Worm (Caenorhabditis elegans): Measurements from ENCODE around the gene F15G9.6.
"Not testable (repeated sequence)": the region's sequence is repeated elsewhere in the genome, so short reads cannot be mapped to it uniquely, and the experiment has no call there.

The F15G9.6 gene

DNA sequence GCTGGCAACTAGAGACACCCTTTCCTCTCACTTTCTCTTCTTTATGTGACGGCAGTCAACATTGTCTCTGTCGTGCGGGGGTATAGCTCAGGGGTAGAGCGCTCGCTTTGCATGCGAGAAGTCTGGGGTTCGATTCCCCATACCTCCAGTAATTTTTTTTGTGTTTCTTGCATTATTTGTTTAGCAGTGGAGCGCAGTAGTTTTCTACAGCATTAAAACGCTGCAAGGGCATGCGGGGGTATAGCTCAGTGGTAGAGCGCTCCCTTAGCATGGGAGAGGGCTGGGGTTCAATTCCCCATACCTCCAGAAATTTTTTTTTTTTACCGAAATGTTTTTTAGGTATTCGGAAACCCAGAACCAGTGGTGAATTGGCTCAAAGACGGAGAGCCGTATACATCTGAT is 34.0 kb downstream of the F15G9.6 start (continued):
- TF ChIP-seq mxl-1 (tag; optimal IDR thresholded peaks at IDR 0.05) (peak; percentile 95), Y67H2A.10 (GFP tag; conservative IDR thresholded peaks at IDR 0.05) (peak; percentile 80; the same call in 1 of the 2 replicates), tbp1 (GFP tag; optimal IDR thresholded peaks at IDR 0.05) (peak; percentile 98), lin-54 (GFP tag; optimal IDR thresholded peaks at IDR 0.05) (peak; percentile 79), bed-1 (GFP tag; IDR thresholded peaks at IDR 0.05) (peak; percentile 96), ceh-79 (tag; optimal IDR thresholded peaks at IDR 0.05) (peak; percentile 93), atf-7 (tag; optimal IDR thresholded peaks at IDR 0.05) (peak; percentile 87), nfya-2 (GFP tag; IDR thresholded peaks at IDR 0.05) (0 out of 2 replicates have a peak, but pooled peaks have one; percentile 76), madf-6 (GFP tag; IDR thresholded peaks at IDR 0.05) (peak; percentile 80), aptf-3 (GFP tag; IDR thresholded peaks at IDR 0.05) (peak; percentile 98), hlh-12 (tag; optimal IDR thresholded peaks at IDR 0.05) (peak; percentile 91), akir-1 (GFP tag; optimal IDR thresholded peaks at IDR 0.05) (peak; percentile 84), T26A5.8 (tag; optimal IDR thresholded peaks at IDR 0.05) (peak; percentile 97), unc-130 (GFP tag; optimal IDR thresholded peaks at IDR 0.05) (peak; percentile 87), pbrm-1 (GFP tag; IDR thresholded peaks at IDR 0.05) (peak; percentile 97), K11D2.4 (GFP tag; IDR thresholded peaks at IDR 0.05) (peak; percentile 94), ama-1 (GFP tag; optimal IDR thresholded peaks at IDR 0.05) (peak in 1 of 2 experiments; percentile 83), Y79H2A.3 (GFP tag; conservative IDR thresholded peaks at IDR 0.05) (peak; percentile 85), egl-44 (GFP tag; IDR thresholded peaks at IDR 0.05) (peak; percentile 98), F22D6.2 (tag; optimal IDR thresholded peaks at IDR 0.05) (peak; percentile 57), ekl-4 (GFP tag; IDR thresholded peaks at IDR 0.05) (peak; percentile 94), rcor-1 (GFP tag; IDR thresholded peaks at IDR 0.05) (peak; percentile 95), egrh-3 (GFP tag; IDR thresholded peaks at IDR 0.05) (peak; percentile 77), lir-1 (GFP tag; conservative IDR thresholded peaks at IDR 0.05) (peak; percentile 80), hmg-20 (GFP tag; IDR thresholded peaks at IDR 0.05) (peak; percentile 93), egl-18 (GFP tag; IDR thresholded peaks at IDR 0.05) (peak; percentile 89), nfyb-1 (GFP tag; IDR thresholded peaks at IDR 0.05) (peak; percentile 97), ceh-91 (GFP tag; IDR thresholded peaks at IDR 0.05) (peak; percentile 70), tlf-1 (GFP tag; optimal IDR thresholded peaks at IDR 0.05) (peak; percentile 74), nhr-120 (GFP tag; IDR thresholded peaks at IDR 0.05) (peak; percentile 98), ztf-18 (tag; optimal IDR thresholded peaks at IDR 0.05) (peak; percentile 83), B0019.2 (GFP tag; conservative IDR thresholded peaks at IDR 0.05) (peak; percentile 39; the same call in 1 of the 2 replicates), nhr-27 (tag; optimal IDR thresholded peaks at IDR 0.05) (peak; percentile 84), ets-4 (GFP tag; optimal IDR thresholded peaks at IDR 0.05) (peak; percentile 91), ztf-22 (GFP tag; optimal IDR thresholded peaks at IDR 0.05) (peak; percentile 96), Y56A3A.18 (GFP tag; IDR thresholded peaks at IDR 0.05) (peak; percentile 97), nhr-179 (tag; optimal IDR thresholded peaks at IDR 0.05) (peak; percentile 89), madf-3 (GFP tag; IDR thresholded peaks at IDR 0.05) (peak; percentile 80), F33H1.4 (GFP tag; IDR thresholded peaks at IDR 0.05) (peak; percentile 37; the same call in 1 of the 2 replicates), attf-6 (GFP tag; IDR thresholded peaks at IDR 0.05) (peak; percentile 86), sdz-38 (tag; optimal IDR thresholded peaks at IDR 0.05) (peak; percentile 74), zfh-2 (GFP tag; conservative IDR thresholded peaks at IDR 0.05) (peak; percentile 86), him-1 (tag; optimal IDR thresholded peaks at IDR 0.05) (peak; percentile 98), rpc-1 (optimal IDR thresholded peaks at IDR 0.05) (peak; percentile 99), rpc-1 (tag; optimal IDR thresholded peaks at IDR 0.05) (peak; percentile 99), B0336.3 (GFP tag; IDR thresholded peaks at IDR 0.05) (peak; percentile 90), K12H6.12 (tag; optimal IDR thresholded peaks at IDR 0.05) (peak; percentile 86), athp-1 (tag; optimal IDR thresholded peaks at IDR 0.05) (peak; percentile 93), rec-8 (tag; optimal IDR thresholded peaks at IDR 0.05) (peak; percentile 95 to 98)
- TF ChIP-seq ama-1 (optimal IDR thresholded peaks at IDR 0.05): not testable (repeated sequence)

Data from whole organism, young adult.